Fruit fly (Drosophila melanogaster): Measurements from ENCODE around the gene Alg14.

Alg14 gene

dm6 chrX:15449490-15450326, 22.3 kb upstream of the Alg14 start, which contains the start of the genes Scamp and Ahcy:
TSS of gene Scamp (minus strand) at chrX:15449883.
TSS of gene Ahcy (plus strand) at chrX:15450261.
- TF ChIP-seq CG14711 (tag; optimal IDR thresholded peaks at IDR 0.05) (no peak), Mnt (GFP tag; optimal IDR thresholded peaks at IDR 0.05) (no peak), Hr96 (GFP tag; optimal IDR thresholded peaks at IDR 0.05) (peak; percentile 31), toe (GFP tag; optimal IDR thresholded peaks at IDR 0.05) (peak; percentile 23), tj (GFP tag; optimal IDR thresholded peaks at IDR 0.05) (no peak), cic (GFP tag; optimal IDR thresholded peaks at IDR 0.05) (no peak), CG1620 (GFP tag; optimal IDR thresholded peaks at IDR 0.05) (no peak), CG5204 (GFP tag; optimal IDR thresholded peaks at IDR 0.05) (peak; percentile 40), pad (GFP tag; optimal IDR thresholded peaks at IDR 0.05) (no peak), CG7101 (tag; optimal IDR thresholded peaks at IDR 0.05) (peak; percentile 11), bab1 (GFP tag; optimal IDR thresholded peaks at IDR 0.05) (no peak), CG7045 (GFP tag; optimal IDR thresholded peaks at IDR 0.05) (no peak), CG12768 (GFP tag; optimal IDR thresholded peaks at IDR 0.05) (no peak), cnc (optimal IDR thresholded peaks at IDR 0.05) (peak in 1 of 2 experiments; percentile 35), CG33017 (tag; optimal IDR thresholded peaks at IDR 0.05) (no peak), CG11617 (GFP tag; optimal IDR thresholded peaks at IDR 0.05) (peak; percentile 37), ovo (GFP tag; optimal IDR thresholded peaks at IDR 0.05) (no peak), kay (GFP tag; ENCODE audit: borderline replicate concordance) (peak; percentile 51), Clk (GFP tag; optimal IDR thresholded peaks at IDR 0.05) (no peak), Crg-1 (GFP tag; optimal IDR thresholded peaks at IDR 0.05) (peak; percentile 11)

DNA sequence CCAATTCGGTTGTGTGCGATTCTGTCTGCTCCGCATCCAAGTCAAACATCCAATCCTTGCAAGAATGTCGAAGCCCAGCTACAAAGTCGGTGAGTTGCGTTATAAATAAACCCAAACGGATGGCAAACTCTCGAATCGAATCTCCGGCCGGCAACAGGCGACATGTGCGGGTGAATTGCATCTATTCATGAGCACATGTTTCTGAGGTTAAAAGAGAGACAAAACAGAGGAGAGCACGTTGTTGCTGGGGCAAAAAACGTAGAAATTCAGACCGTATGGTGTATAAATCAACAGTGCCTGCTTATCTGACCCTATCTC, 21.7 kb upstream of the Alg14 start:
- TF ChIP-seq CG7045 (GFP tag; optimal IDR thresholded peaks at IDR 0.05) (no peak), CG5204 (GFP tag; optimal IDR thresholded peaks at IDR 0.05) (no peak), CG1620 (GFP tag; optimal IDR thresholded peaks at IDR 0.05) (no peak), cnc (optimal IDR thresholded peaks at IDR 0.05) (peak in 1 of 2 experiments; percentile 18), Hr96 (GFP tag; optimal IDR thresholded peaks at IDR 0.05) (no peak), CG14711 (tag; optimal IDR thresholded peaks at IDR 0.05) (no peak), Mnt (GFP tag; optimal IDR thresholded peaks at IDR 0.05) (peak; percentile 96), cic (GFP tag; optimal IDR thresholded peaks at IDR 0.05) (no peak), CG7101 (tag; optimal IDR thresholded peaks at IDR 0.05) (no peak), tj (GFP tag; optimal IDR thresholded peaks at IDR 0.05) (no peak)

- peak; percentile 61 for TF ChIP-seq pad (GFP tag; optimal IDR thresholded peaks at IDR 0.05)
- no peak for TF ChIP-seq CG12768 (GFP tag; optimal IDR thresholded peaks at IDR 0.05)
- TF ChIP-seq CG14711 (tag; optimal IDR thresholded peaks at IDR 0.05), result peak; percentile 43
- TF ChIP-seq ovo (GFP tag; optimal IDR thresholded peaks at IDR 0.05), result peak; percentile 95
- TF ChIP-seq Crg-1 (GFP tag; optimal IDR thresholded peaks at IDR 0.05), result no peak
- no peak for TF ChIP-seq CG5204 (GFP tag; optimal IDR thresholded peaks at IDR 0.05)
- no peak for TF ChIP-seq Clk (GFP tag; optimal IDR thresholded peaks at IDR 0.05)
- peak; percentile 15 for TF ChIP-seq CG7045 (GFP tag; optimal IDR thresholded peaks at IDR 0.05)
- peak; percentile 67 for TF ChIP-seq CG7101 (tag; optimal IDR thresholded peaks at IDR 0.05)
- TF ChIP-seq CG33017 (tag; optimal IDR thresholded peaks at IDR 0.05), result peak; percentile 2
- peak; percentile 59 for TF ChIP-seq tj (GFP tag; optimal IDR thresholded peaks at IDR 0.05)
- TF ChIP-seq Hr96 (GFP tag; optimal IDR thresholded peaks at IDR 0.05), result peak; percentile 21
- TF ChIP-seq cnc (optimal IDR thresholded peaks at IDR 0.05), result no peak
- no peak for TF ChIP-seq kay (GFP tag; ENCODE audit: borderline replicate concordance)
- peak; percentile 81 for TF ChIP-seq Mnt (GFP tag; optimal IDR thresholded peaks at IDR 0.05)
- peak; percentile 54 for TF ChIP-seq cic (GFP tag; optimal IDR thresholded peaks at IDR 0.05)
- peak; percentile 71 for TF ChIP-seq CG11617 (GFP tag; optimal IDR thresholded peaks at IDR 0.05)
- TF ChIP-seq CG1620 (GFP tag; optimal IDR thresholded peaks at IDR 0.05), result peak; percentile 1
- peak; percentile 67 for TF ChIP-seq bab1 (GFP tag; optimal IDR thresholded peaks at IDR 0.05)
- peak; percentile 2 for TF ChIP-seq toe (GFP tag; optimal IDR thresholded peaks at IDR 0.05)
Observed at dm6 chrX:15453121-15453520, 18.8 kb upstream of the Alg14 start, which contains the start of gene CG11655. TSS of gene CG11655 (plus strand) at chrX:15453471.

- peak; percentile 36 for TF ChIP-seq CG1620 (GFP tag; optimal IDR thresholded peaks at IDR 0.05)
- TF ChIP-seq cnc (optimal IDR thresholded peaks at IDR 0.05), result no peak
- no peak for TF ChIP-seq Hr96 (GFP tag; optimal IDR thresholded peaks at IDR 0.05)
- peak; percentile 19 for TF ChIP-seq Mnt (GFP tag; optimal IDR thresholded peaks at IDR 0.05)
- TF ChIP-seq cic (GFP tag; optimal IDR thresholded peaks at IDR 0.05), result no peak
- TF ChIP-seq CG33017 (tag; optimal IDR thresholded peaks at IDR 0.05), result no peak
- no peak for TF ChIP-seq ovo (GFP tag; optimal IDR thresholded peaks at IDR 0.05)
- no peak for TF ChIP-seq Clk (GFP tag; optimal IDR thresholded peaks at IDR 0.05)
- TF ChIP-seq tj (GFP tag; optimal IDR thresholded peaks at IDR 0.05), result no peak
- no peak for TF ChIP-seq toe (GFP tag; optimal IDR thresholded peaks at IDR 0.05)
- no peak for TF ChIP-seq Crg-1 (GFP tag; optimal IDR thresholded peaks at IDR 0.05)
- TF ChIP-seq CG7045 (GFP tag; optimal IDR thresholded peaks at IDR 0.05), result no peak
- peak; percentile 48 for TF ChIP-seq bab1 (GFP tag; optimal IDR thresholded peaks at IDR 0.05)
- TF ChIP-seq CG5204 (GFP tag; optimal IDR thresholded peaks at IDR 0.05), result no peak
- TF ChIP-seq kay (GFP tag; ENCODE audit: borderline replicate concordance), result no peak
- TF ChIP-seq CG14711 (tag; optimal IDR thresholded peaks at IDR 0.05), result peak; percentile 24
- TF ChIP-seq pad (GFP tag; optimal IDR thresholded peaks at IDR 0.05), result no peak
- TF ChIP-seq CG11617 (GFP tag; optimal IDR thresholded peaks at IDR 0.05), result no peak
- no peak for TF ChIP-seq CG7101 (tag; optimal IDR thresholded peaks at IDR 0.05)
- no peak for TF ChIP-seq CG12768 (GFP tag; optimal IDR thresholded peaks at IDR 0.05)
Observed at dm6 chrX:15462436-15462857, 9.5 kb upstream of the Alg14 start, which contains the start of the genes shtd, CG6294 and CG6299. TSS of gene shtd (minus strand) at chrX:15462441. TSS of gene CG6294 (plus strand) at chrX:15462722. TSS of gene CG6299 (plus strand) at chrX:15462722.

DNA sequence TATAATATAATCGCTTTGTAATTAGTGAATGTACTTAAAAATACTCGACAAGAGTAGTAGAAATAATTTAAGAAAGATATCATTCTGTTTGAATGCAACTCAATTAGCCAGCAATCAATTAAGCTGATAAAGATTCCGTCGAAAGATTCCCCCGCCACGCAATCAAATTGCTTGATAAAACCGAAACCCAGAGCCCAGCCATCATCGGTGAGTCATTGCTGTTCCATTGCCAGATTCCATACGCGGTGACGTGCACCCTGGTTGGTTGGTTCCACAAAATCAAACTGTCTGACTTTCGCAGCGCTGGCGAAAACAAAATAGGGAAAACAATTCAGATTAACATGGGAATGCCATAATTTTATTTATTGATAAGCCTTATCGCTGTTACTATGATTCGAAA, 7.4 kb upstream of the Alg14 start:
- TF ChIP-seq cic (GFP tag; optimal IDR thresholded peaks at IDR 0.05) (peak; percentile 5), cnc (optimal IDR thresholded peaks at IDR 0.05) (no peak)

Data from whole organism, adult.